Fruit fly (Drosophila melanogaster): ENCODE measurements around the gene Sxl.

Sxl gene

DNA sequence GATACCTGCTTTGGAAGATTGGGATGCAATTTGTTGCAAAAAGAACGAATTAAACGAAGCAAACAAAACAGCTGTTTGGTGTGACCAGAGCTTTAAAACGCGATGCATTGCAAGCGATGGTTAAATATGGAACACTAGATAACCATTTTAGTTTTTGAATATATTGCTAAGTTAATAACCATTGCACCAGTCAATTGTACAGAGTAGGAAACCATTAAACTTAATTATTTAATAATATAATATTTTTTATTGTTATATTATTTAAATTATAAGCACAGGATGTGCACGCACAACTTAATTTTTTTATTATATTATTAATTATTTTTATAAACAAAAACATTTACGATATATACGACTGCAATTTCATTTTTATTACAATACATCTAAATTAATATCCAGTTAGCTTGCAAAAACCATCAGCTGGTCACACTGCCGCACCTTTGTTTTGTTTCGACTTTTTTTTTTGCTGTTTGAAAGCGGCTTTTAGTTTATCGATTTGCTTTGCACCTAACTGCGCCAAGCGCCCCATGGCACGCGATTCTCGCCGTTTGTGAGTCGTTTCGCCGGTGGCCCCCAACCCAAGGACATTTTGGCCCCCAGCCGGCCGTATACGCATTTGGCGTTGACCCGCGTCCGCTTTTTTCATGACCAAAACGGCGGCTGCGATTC, 6.7 kb upstream of the Sxl start, which contains the start of the genes CG4617 and CG8300 (continued):
- no peak for TF ChIP-seq Usf (GFP tag; optimal IDR thresholded peaks at IDR 0.05)
- TF ChIP-seq CG31365 (tag; optimal IDR thresholded peaks at IDR 0.05), result no peak
- peak; percentile 53; the same call in 1 of the 2 replicates for TF ChIP-seq slbo (GFP tag; IDR thresholded peaks at IDR 0.05)
- TF ChIP-seq sna (GFP tag; IDR thresholded peaks at IDR 0.05; ENCODE audit: partially characterized antibody), result no peak
- TF ChIP-seq CG4617 (GFP tag; optimal IDR thresholded peaks at IDR 0.05; ENCODE audit: borderline replicate concordance), result peak; percentile 72
- TF ChIP-seq CG14710 (tag; optimal IDR thresholded peaks at IDR 0.05), result peak; percentile 64
- no peak for TF ChIP-seq dimm (GFP tag; IDR thresholded peaks at IDR 0.05)
- TF ChIP-seq CG11247 (GFP tag; IDR thresholded peaks at IDR 0.05), result no peak
- TF ChIP-seq pho (GFP tag; optimal IDR thresholded peaks at IDR 0.05), result no peak
- 0 out of 2 replicates have a peak, but pooled peaks have one; percentile 24 for TF ChIP-seq ara (GFP tag; IDR thresholded peaks at IDR 0.05)
- TF ChIP-seq eyg (GFP tag; optimal IDR thresholded peaks at IDR 0.05), result no peak
- TF ChIP-seq CG32532 (GFP tag; IDR thresholded peaks at IDR 0.05), result peak; percentile 43; the same call in 1 of the 2 replicates
- TF ChIP-seq prd (optimal IDR thresholded peaks at IDR 0.05), result no peak
- TF ChIP-seq prd (GFP tag; IDR thresholded peaks at IDR 0.05), result peak; percentile 44; the same call in 1 of the 3 replicates
- no peak for TF ChIP-seq D19B (GFP tag; optimal IDR thresholded peaks at IDR 0.05)
- no peak for TF ChIP-seq NC2β (GFP tag; optimal IDR thresholded peaks at IDR 0.05)
- no peak for TF ChIP-seq Opbp (GFP tag; IDR thresholded peaks at IDR 0.05; ENCODE audit: partially characterized antibody)
- no peak for TF ChIP-seq NFAT (GFP tag; IDR thresholded peaks at IDR 0.05)
- no peak for TF ChIP-seq Bteb2 (GFP tag; optimal IDR thresholded peaks at IDR 0.05)
- no peak for TF ChIP-seq mirr (GFP tag; optimal IDR thresholded peaks at IDR 0.05)
- TF ChIP-seq Dad (GFP tag; optimal IDR thresholded peaks at IDR 0.05), result no peak
- peak in 1 of 2 experiments; percentile 10 for TF ChIP-seq insv (GFP tag; optimal IDR thresholded peaks at IDR 0.05)
- peak; percentile 30 for TF ChIP-seq Sry-δ (GFP tag; optimal IDR thresholded peaks at IDR 0.05)
- peak; percentile 27; the same call in 1 of the 2 replicates for TF ChIP-seq Dref (GFP tag; IDR thresholded peaks at IDR 0.05)
- TF ChIP-seq Atf-2 (GFP tag; optimal IDR thresholded peaks at IDR 0.05), result no peak
- TF ChIP-seq Hsf (GFP tag; optimal IDR thresholded peaks at IDR 0.05), result no peak
- no peak for TF ChIP-seq so (GFP tag; IDR thresholded peaks at IDR 0.05)
- peak in 1 of 2 experiments; percentile 31 for TF ChIP-seq bsh (GFP tag; optimal IDR thresholded peaks at IDR 0.05)
- TF ChIP-seq D (optimal IDR thresholded peaks at IDR 0.05), result no peak
- TF ChIP-seq D (GFP tag; optimal IDR thresholded peaks at IDR 0.05), result no peak
- TF ChIP-seq CG9215 (GFP tag; IDR thresholded peaks at IDR 0.05), result no peak
- no peak for TF ChIP-seq usp (GFP tag; optimal IDR thresholded peaks at IDR 0.05)
- no peak for TF ChIP-seq CG16863 (GFP tag; optimal IDR thresholded peaks at IDR 0.05)
- TF ChIP-seq CG17361 (GFP tag; IDR thresholded peaks at IDR 0.05), result peak; percentile 64; the same call in 2 of the 3 replicates
- TF ChIP-seq p53 (GFP tag; optimal IDR thresholded peaks at IDR 0.05), result no peak
- peak; percentile 18 for TF ChIP-seq ind (GFP tag; optimal IDR thresholded peaks at IDR 0.05)
- no peak for TF ChIP-seq CG34422 (GFP tag; IDR thresholded peaks at IDR 0.05)
- no peak for TF ChIP-seq BtbVII (GFP tag; optimal IDR thresholded peaks at IDR 0.05)
- no peak for TF ChIP-seq HmgD (GFP tag; optimal IDR thresholded peaks at IDR 0.05)
- no peak for TF ChIP-seq Hr78 (GFP tag; optimal IDR thresholded peaks at IDR 0.05)
- TF ChIP-seq sd (tag; optimal IDR thresholded peaks at IDR 0.05), result no peak
- no peak for TF ChIP-seq Side (GFP tag; optimal IDR thresholded peaks at IDR 0.05)
- no peak for TF ChIP-seq CG34224 (GFP tag; IDR thresholded peaks at IDR 0.05; ENCODE audit: partially characterized antibody)
- no peak for TF ChIP-seq CG32767 (GFP tag; IDR thresholded peaks at IDR 0.05)
- no peak for TF ChIP-seq CG18011 (GFP tag; optimal IDR thresholded peaks at IDR 0.05)
- TF ChIP-seq zen (tag; optimal IDR thresholded peaks at IDR 0.05), result no peak
- TF ChIP-seq CG7372 (GFP tag; IDR thresholded peaks at IDR 0.05), result no peak
- TF ChIP-seq Ssrp (tag; optimal IDR thresholded peaks at IDR 0.05), result peak; percentile 58
- TF ChIP-seq Blimp-1 (GFP tag; optimal IDR thresholded peaks at IDR 0.05), result no peak
- no peak for TF ChIP-seq Hand (GFP tag; optimal IDR thresholded peaks at IDR 0.05)
- no peak for TF ChIP-seq CG11723 (GFP tag; optimal IDR thresholded peaks at IDR 0.05)
